Worm (Caenorhabditis elegans) whole organism, young adult: Measurements from ENCODE around the gene rpl-3.
"Not testable (repeated sequence)": the region's sequence is repeated elsewhere in the genome, so short reads cannot be mapped to it uniquely, and the experiment has no call there.

ENCODE experiments used
- B0019.2 ChIP-seq: fragments of 200-800 bp; sonication (Bioruptor generic); conservative IDR thresholded peaks from 2 replicates; pipeline ENCODE4 v1.3.6; 2022; ENCODE audit warnings: missing genetic modification reagents, missing genetic modification characterization, missing compliant biosample characterization
- B0035.1 ChIP-seq: sonication (generic microtip); optimal IDR thresholded peaks from 2 replicates; lab custom pipeline; 2016; ENCODE audit warnings: missing genetic modification characterization, mild to moderate bottlenecking, missing compliant biosample characterization, missing genotype, missing genetic modification reagents
- C17E4.6 ChIP-seq: fragments of 200-800 bp; sonication (Bioruptor generic); IDR thresholded peaks from 2 replicates; pipeline ENCODE4 v1.3.6; 2022; ENCODE audit warnings: missing genetic modification reagents, missing genetic modification characterization, missing compliant biosample characterization
- D2030.7 ChIP-seq: fragments of 200-800 bp; sonication (Bioruptor generic); IDR thresholded peaks from 2 replicates; pipeline ENCODE4 v1.3.6; 2022; ENCODE audit warnings: missing genetic modification reagents, missing genetic modification characterization, missing compliant biosample characterization
- F33H1.4 ChIP-seq: fragments of 200-800 bp; sonication (Bioruptor generic); IDR thresholded peaks from 2 replicates; pipeline ENCODE4 v1.3.6; 2022; ENCODE audit warnings: missing genetic modification reagents, missing genetic modification characterization, missing compliant biosample characterization
- F55B11.4 ChIP-seq: sonication (generic microtip); optimal IDR thresholded peaks from 2 replicates; lab custom pipeline; 2016; ENCODE audit warnings: missing compliant biosample characterization, missing genetic modification characterization, borderline replicate concordance; ENCODE audit not compliant: insufficient read depth
- Y53G8AR.9 ChIP-seq: fragments of 200-800 bp; sonication (Bioruptor generic); conservative IDR thresholded peaks from 2 replicates; pipeline ENCODE4 v1.3.6; 2022; ENCODE audit warnings: missing genetic modification reagents, missing genetic modification characterization, missing compliant biosample characterization
- Y95B8A.8 ChIP-seq: fragments of 200-800 bp; sonication (Bioruptor generic); IDR thresholded peaks from 2 replicates; pipeline ENCODE4 v1.3.6; 2022; ENCODE audit warnings: missing genetic modification reagents, missing genetic modification characterization, missing compliant biosample characterization
- attf-6 ChIP-seq: fragments of 200-800 bp; sonication (Bioruptor generic); IDR thresholded peaks from 2 replicates; pipeline ENCODE4 v1.3.6; 2022; ENCODE audit warnings: missing genetic modification reagents, missing genetic modification characterization, missing compliant biosample characterization
- bed-1 ChIP-seq: fragments of 200-800 bp; sonication (Bioruptor generic); IDR thresholded peaks from 2 replicates; pipeline ENCODE4 v1.3.6; 2022; ENCODE audit warnings: missing genetic modification reagents, missing genetic modification characterization, missing compliant biosample characterization
- ceh-91 ChIP-seq: fragments of 200-800 bp; sonication (Bioruptor generic); IDR thresholded peaks from 2 replicates; pipeline ENCODE4 v1.3.6; 2022; ENCODE audit warnings: missing genetic modification reagents, missing genetic modification characterization, missing compliant biosample characterization
- dox-1 ChIP-seq: fragments of 200-800 bp; sonication (Bioruptor generic); IDR thresholded peaks from 2 replicates; pipeline ENCODE4 v1.3.6; 2022; ENCODE audit warnings: missing genetic modification reagents, missing genetic modification characterization, missing compliant biosample characterization
- dpl-1 ChIP-seq: fragments of 150-350 bp; optimal IDR thresholded peaks from 2 replicates; lab custom pipeline; 2014; ENCODE audit warnings: missing biosample characterization, missing genetic modification reagents, missing genetic modification characterization
- efl-1 ChIP-seq: fragments of 150-350 bp; optimal IDR thresholded peaks from 2 replicates; lab custom pipeline; 2014; ENCODE audit warnings: missing biosample characterization, missing genetic modification reagents, missing genetic modification characterization
- ekl-4 ChIP-seq: fragments of 200-800 bp; sonication (Bioruptor generic); IDR thresholded peaks from 2 replicates; pipeline ENCODE4 v1.3.6; 2022; ENCODE audit warnings: missing genetic modification reagents, missing genetic modification characterization, missing compliant biosample characterization
- hlh-26 ChIP-seq: fragments of 200-800 bp; sonication (Bioruptor generic); conservative IDR thresholded peaks from 2 replicates; pipeline ENCODE4 v1.3.6; 2022; ENCODE audit warnings: missing genetic modification reagents, missing genetic modification characterization, missing compliant biosample characterization
- hmg-1.2 ChIP-seq: fragments of 200-800 bp; sonication (Bioruptor generic); IDR thresholded peaks from 2 replicates; pipeline ENCODE4 v1.3.6; 2022; ENCODE audit warnings: missing genetic modification reagents, missing genetic modification characterization, missing compliant biosample characterization
- hsf-1 ChIP-seq: fragments of 200-800 bp; sonication (Bioruptor generic); IDR thresholded peaks from 2 replicates; pipeline ENCODE4 v1.3.6; 2022; ENCODE audit warnings: missing genetic modification reagents, missing genetic modification characterization, missing compliant biosample characterization
- lin-35 ChIP-seq, 3 experiments: fragments of 150-350 bp in 2 of 3; sonication (generic microtip) in 1 of 3; optimal IDR thresholded peaks; 2 replicates each; lab custom pipeline; 2014 to 2018; ENCODE audit warnings: missing biosample characterization in 3 of 3, missing genetic modification characterization in 3 of 3, missing genetic modification reagents in 3 of 3
- lir-1 ChIP-seq: fragments of 200-800 bp; sonication (Bioruptor generic); conservative IDR thresholded peaks from 2 replicates; pipeline ENCODE4 v1.3.6; 2022; ENCODE audit warnings: missing genetic modification reagents, missing genetic modification characterization, missing compliant biosample characterization
- lsl-1 ChIP-seq: fragments of 200-800 bp; sonication (Bioruptor generic); optimal IDR thresholded peaks from 2 replicates; lab custom pipeline; 2018; ENCODE audit warnings: mild to moderate bottlenecking, missing genetic modification characterization, moderate library complexity, missing compliant biosample characterization
- madf-3 ChIP-seq: fragments of 200-800 bp; sonication (Bioruptor generic); IDR thresholded peaks from 2 replicates; pipeline ENCODE4 v1.3.6; 2022; ENCODE audit warnings: missing genetic modification reagents, missing genetic modification characterization, missing compliant biosample characterization
- madf-6 ChIP-seq: fragments of 200-800 bp; sonication (Bioruptor generic); IDR thresholded peaks from 2 replicates; pipeline ENCODE4 v1.3.6; 2022; ENCODE audit warnings: missing genetic modification reagents, missing genetic modification characterization, missing compliant biosample characterization
- madf-8 ChIP-seq: fragments of 200-800 bp; sonication (Bioruptor generic); conservative IDR thresholded peaks from 2 replicates; pipeline ENCODE4 v1.3.6; 2022; ENCODE audit warnings: missing genetic modification reagents, missing genetic modification characterization, missing compliant biosample characterization
- mcd-1 ChIP-seq: fragments of 200-800 bp; sonication (Bioruptor generic); IDR thresholded peaks from 2 replicates; pipeline ENCODE4 v1.3.6; 2022; ENCODE audit warnings: missing genetic modification reagents, missing genetic modification characterization, missing compliant biosample characterization
- mel-28 ChIP-seq: sonication (generic microtip); optimal IDR thresholded peaks from 2 replicates; lab custom pipeline; 2016; ENCODE audit warnings: borderline replicate concordance, mild to moderate bottlenecking, missing genetic modification characterization, missing compliant biosample characterization
- nhr-27 ChIP-seq: fragments of 200-800 bp; sonication (Bioruptor generic); optimal IDR thresholded peaks from 2 replicates; lab custom pipeline; 2018; ENCODE audit warnings: mild to moderate bottlenecking, missing genetic modification characterization, moderate library complexity, missing compliant biosample characterization
- nhr-80 ChIP-seq: sonication (generic microtip); optimal IDR thresholded peaks from 2 replicates; lab custom pipeline; 2016; ENCODE audit warnings: missing genetic modification characterization, missing compliant biosample characterization
- pbrm-1 ChIP-seq: fragments of 200-800 bp; sonication (Bioruptor generic); IDR thresholded peaks from 2 replicates; pipeline ENCODE4 v1.3.6; 2022; ENCODE audit warnings: missing genetic modification reagents, missing genetic modification characterization, missing compliant biosample characterization
- rcor-1 ChIP-seq: fragments of 200-800 bp; sonication (Bioruptor generic); IDR thresholded peaks from 2 replicates; pipeline ENCODE4 v1.3.6; 2022; ENCODE audit warnings: missing genetic modification reagents, missing genetic modification characterization, missing compliant biosample characterization
- snpc-3.4 ChIP-seq: sonication (generic microtip); optimal IDR thresholded peaks from 2 replicates; lab custom pipeline; 2017; ENCODE audit warnings: missing genetic modification characterization, mild to moderate bottlenecking, missing compliant biosample characterization, antibody characterized with exemption, moderate library complexity, missing genotype, missing genetic modification reagents
- tlf-1 ChIP-seq: fragments of 200-800 bp; sonication (Bioruptor generic); optimal IDR thresholded peaks from 2 replicates; lab custom pipeline; 2018; ENCODE audit warnings: mild to moderate bottlenecking, missing genetic modification characterization, missing compliant biosample characterization
- unc-130 ChIP-seq: sonication (generic microtip); optimal IDR thresholded peaks from 2 replicates; lab custom pipeline; 2016; ENCODE audit warnings: missing genetic modification reagents, missing genetic modification characterization, missing compliant biosample characterization
- xnd-1 ChIP-seq: sonication (generic microtip); optimal IDR thresholded peaks from 2 replicates; lab custom pipeline; 2016; ENCODE audit warnings: missing genotype, missing genetic modification reagents, missing genetic modification characterization, missing compliant biosample characterization
- ztf-22 ChIP-seq: fragments of 200-800 bp; sonication (Bioruptor generic); optimal IDR thresholded peaks from 2 replicates; lab custom pipeline; 2018; ENCODE audit warnings: mild to moderate bottlenecking, missing genetic modification characterization, moderate library complexity, missing compliant biosample characterization

rpl-3 gene

ce11 chrIII:3834800-3835271 lies 32.8 kb upstream of the rpl-3 start, which contains the start of gene cyp-25A2:
Gene cyp-25A2, plus strand, starts transcription at chrIII:3835221.
- TF ChIP-seq nhr-80 (tag; lab: Kevin White, UChicago) (peak; percentile 78), hlh-26 (GFP tag; lab: Robert Waterston, UW) (no peak), F55B11.4 (tag; lab: Kevin White, UChicago) (no peak)
- TF ChIP-seq, all 124 proteins: peak for 1

- TF ChIP-seq Y95B8A.8 (GFP tag; lab: Robert Waterston, UW) = no peak
- no peak for TF ChIP-seq hmg-1.2
- TF ChIP-seq hsf-1 (GFP tag; lab: Robert Waterston, UW) = no peak
- TF ChIP-seq madf-8 = no peak
- TF ChIP-seq lin-35 (GFP tag; optimal IDR thresholded peaks at IDR 0.05; lab: Kevin White, UChicago) = no peak
- no peak for TF ChIP-seq dpl-1 (GFP tag; lab: Kevin White, UChicago)
- TF ChIP-seq B0035.1 (tag; lab: Kevin White, UChicago) = no peak
- TF ChIP-seq ztf-22 (GFP tag; lab: Kevin White, UChicago) = no peak
Measured at ce11 chrIII:3839635-3840034, 28.0 kb upstream of the rpl-3 start, which contains the start of gene cyp-25A3. Gene cyp-25A3, minus strand, starts transcription at chrIII:3839735.

ce11 chrIII:3840279-3840678 lies 27.4 kb upstream of the rpl-3 start, which contains the start of gene C36A4.11:
Gene C36A4.11, plus strand, starts transcription at chrIII:3840579.
- TF ChIP-seq bed-1 (GFP tag; lab: Robert Waterston, UW); nhr-27 (tag; lab: Kevin White, UChicago); dox-1 (GFP tag; lab: Robert Waterston, UW): not testable (repeated sequence)
- TF ChIP-seq, all 124 proteins: peak for 0; not testable (repeated sequence) for 124

ce11 chrIII:3843514-3843913 lies 24.1 kb upstream of the rpl-3 start, which contains the start of gene C36A4.4:
Gene C36A4.4, minus strand, starts transcription at chrIII:3843614.
- not testable (repeated sequence) for TF ChIP-seq lir-1; hlh-26 (GFP tag; lab: Robert Waterston, UW); mel-28

- TF ChIP-seq D2030.7 = peak; percentile 81
- peak; percentile 53 for TF ChIP-seq lsl-1 (GFP tag; lab: Kevin White, UChicago)
- TF ChIP-seq Y53G8AR.9 = peak; percentile 81
- peak; percentile 82 for TF ChIP-seq hsf-1 (GFP tag; lab: Robert Waterston, UW)
- peak; percentile 97 for TF ChIP-seq madf-6 (GFP tag; lab: Robert Waterston, UW)
- peak; percentile 62; the same call in 1 of the 2 replicates for TF ChIP-seq B0019.2
- TF ChIP-seq madf-3 (GFP tag; lab: Robert Waterston, UW) = peak; percentile 85
- TF ChIP-seq ceh-91 = peak; percentile 84
- TF ChIP-seq xnd-1 (tag; lab: Kevin White, UChicago) = peak; percentile 80
- TF ChIP-seq dox-1 (GFP tag; lab: Robert Waterston, UW) = peak; percentile 72
- peak; percentile 87 for TF ChIP-seq madf-8
- peak; percentile 84 for TF ChIP-seq efl-1
- TF ChIP-seq C17E4.6 (GFP tag; lab: Robert Waterston, UW) = peak; percentile 66; the same call in 1 of the 2 replicates
- TF ChIP-seq ekl-4 (GFP tag; lab: Robert Waterston, UW) = peak; percentile 37; the same call in 1 of the 2 replicates
- peak; percentile 2 for TF ChIP-seq tlf-1 (GFP tag; lab: Kevin White, UChicago)
- TF ChIP-seq pbrm-1 (GFP tag; lab: Robert Waterston, UW) = peak; percentile 42; the same call in 1 of the 2 replicates
- peak; percentile 27; the same call in 1 of the 2 replicates for TF ChIP-seq mcd-1 (GFP tag; lab: Robert Waterston, UW)
- TF ChIP-seq unc-130 (GFP tag; lab: Kevin White, UChicago) = peak; percentile 6
- TF ChIP-seq attf-6 = 0 out of 2 replicates have a peak, but pooled peaks have one; percentile 32
- TF ChIP-seq snpc-3.4 (tag; lab: Kevin White, UChicago) = peak; percentile 6
- peak; percentile 72 for TF ChIP-seq rcor-1 (GFP tag; lab: Robert Waterston, UW)
- peak; percentile 80; the same call in 1 of the 2 replicates for TF ChIP-seq Y95B8A.8 (GFP tag; lab: Robert Waterston, UW)
- TF ChIP-seq F33H1.4 = peak; percentile 70
- peak; percentile 42; the same call in 1 of the 2 replicates for TF ChIP-seq hmg-1.2
Measured at ce11 chrIII:3844173-3844572, 23.5 kb upstream of the rpl-3 start.
